Fruit fly (Drosophila melanogaster) whole organism, embryonic: ENCODE data around the gene Shawn.

Experiments
- Abd-B ChIP-seq: fragments of 200-800 bp; sonication (Bioruptor generic); optimal IDR thresholded peaks from 2 replicates; lab custom pipeline; 2018; ENCODE audit warnings: missing biosample characterization, mild to moderate bottlenecking, missing genetic modification characterization, moderate library complexity
- Adf1 ChIP-seq: fragments of 200-800 bp; sonication (Bioruptor generic); IDR thresholded peaks from 2 replicates; pipeline ENCODE4 v1.3.6; 2022; ENCODE audit warnings: missing biosample characterization, missing genetic modification characterization
- B-H1 ChIP-seq: fragments of 200-800 bp; sonication (Bioruptor generic); IDR thresholded peaks from 3 replicates; pipeline ENCODE4 v1.3.6; 2022; ENCODE audit warnings: missing biosample characterization, missing genetic modification characterization
- CG11560 ChIP-seq: fragments of 200-800 bp; sonication (Bioruptor generic); IDR thresholded peaks from 3 replicates; pipeline ENCODE4 v1.3.6; 2022; ENCODE audit warnings: missing biosample characterization, missing genetic modification characterization
- CG14667 ChIP-seq: fragments of 200-800 bp; sonication (Bioruptor generic); IDR thresholded peaks from 2 replicates; pipeline ENCODE4 v1.3.6; 2022; ENCODE audit warnings: missing biosample characterization, missing genetic modification characterization
- CG14710 ChIP-seq: fragments of 200-800 bp; sonication (Bioruptor generic); optimal IDR thresholded peaks from 3 replicates; lab custom pipeline; 2019; ENCODE audit warnings: missing biosample characterization, mild to moderate bottlenecking, missing genetic modification characterization, moderate library complexity
- CG14965 ChIP-seq: fragments of 200-800 bp; sonication (Bioruptor generic); optimal IDR thresholded peaks from 2 replicates; lab custom pipeline; 2016; ENCODE audit warnings: missing biosample characterization, missing genetic modification characterization, borderline replicate concordance
- CG15514 ChIP-seq: fragments of 200-800 bp; sonication (Bioruptor generic); optimal IDR thresholded peaks from 3 replicates; lab custom pipeline; 2017; ENCODE audit warnings: missing biosample characterization, missing genetic modification characterization, mild to moderate bottlenecking, moderate library complexity, missing genetic modification reagents
- CG1647 ChIP-seq: fragments of 200-800 bp; sonication (Bioruptor generic); optimal IDR thresholded peaks from 3 replicates; lab custom pipeline; 2016; ENCODE audit warnings: missing biosample characterization, missing genetic modification characterization
- CG17186 ChIP-seq: fragments of 200-800 bp; sonication (Bioruptor generic); optimal IDR thresholded peaks from 3 replicates; lab custom pipeline; 2017; ENCODE audit warnings: missing biosample characterization, missing genetic modification reagents, missing genetic modification characterization
- CG17912 ChIP-seq: fragments of 200-800 bp; sonication (Bioruptor generic); optimal IDR thresholded peaks from 2 replicates; lab custom pipeline; 2018; ENCODE audit warnings: missing biosample characterization, mild to moderate bottlenecking, missing genetic modification characterization
- CG3847 ChIP-seq: fragments of 200-800 bp; sonication (Bioruptor generic); IDR thresholded peaks from 2 replicates; pipeline ENCODE4 v1.3.6; 2022; ENCODE audit warnings: missing biosample characterization, missing genetic modification characterization
- CG4617 ChIP-seq: fragments of 200-800 bp; sonication (Bioruptor generic); optimal IDR thresholded peaks from 3 replicates; lab custom pipeline; 2016; ENCODE audit warnings: missing biosample characterization, missing genetic modification characterization, borderline replicate concordance
- CG5953 ChIP-seq: fragments of 200-800 bp; sonication (Bioruptor generic); IDR thresholded peaks from 2 replicates; pipeline ENCODE4 v1.3.6; 2022; ENCODE audit warnings: missing biosample characterization, missing genetic modification characterization
- CG6813 ChIP-seq: fragments of 200-800 bp; sonication (Bioruptor generic); optimal IDR thresholded peaks from 2 replicates; lab custom pipeline; 2017; ENCODE audit warnings: missing biosample characterization, missing genetic modification characterization, mild to moderate bottlenecking, moderate library complexity, missing genetic modification reagents
- CG7745 ChIP-seq: fragments of 200-800 bp; sonication (Bioruptor generic); optimal IDR thresholded peaks from 2 replicates; lab custom pipeline; 2018; ENCODE audit warnings: missing biosample characterization, mild to moderate bottlenecking, missing genetic modification characterization, moderate library complexity
- CG8281 ChIP-seq: fragments of 200-800 bp; sonication (Bioruptor generic); optimal IDR thresholded peaks from 2 replicates; lab custom pipeline; 2018; ENCODE audit warnings: missing biosample characterization, mild to moderate bottlenecking, missing genetic modification characterization, moderate library complexity
- CoRest ChIP-seq: fragments of 200-800 bp; sonication (Bioruptor generic); optimal IDR thresholded peaks from 3 replicates; lab custom pipeline; 2018; ENCODE audit warnings: missing biosample characterization, mild to moderate bottlenecking, missing genetic modification characterization, moderate library complexity
- D19A ChIP-seq: fragments of 200-800 bp; optimal IDR thresholded peaks from 3 replicates; lab custom pipeline; 2019; ENCODE audit warnings: missing biosample characterization, mild to moderate bottlenecking, missing genetic modification characterization, moderate library complexity
- Dref ChIP-seq: fragments of 200-800 bp; sonication (Bioruptor generic); IDR thresholded peaks from 2 replicates; pipeline ENCODE4 v1.3.6; 2022; ENCODE audit warnings: missing biosample characterization, missing genetic modification characterization
- Drgx ChIP-seq: fragments of 200-800 bp; sonication (Bioruptor generic); IDR thresholded peaks from 2 replicates; pipeline ENCODE4 v1.3.6; 2022; ENCODE audit warnings: missing biosample characterization, missing genetic modification characterization
- HmgZ ChIP-seq: fragments of 200-800 bp; sonication (Bioruptor generic); optimal IDR thresholded peaks from 2 replicates; lab custom pipeline; 2018; ENCODE audit warnings: missing biosample characterization, mild to moderate bottlenecking, missing genetic modification characterization
- Myb ChIP-seq: fragments of 200-800 bp; sonication (Bioruptor generic); optimal IDR thresholded peaks from 2 replicates; lab custom pipeline; 2016; ENCODE audit warnings: missing biosample characterization, missing genetic modification characterization
- NFAT ChIP-seq: fragments of 200-800 bp; sonication (Bioruptor generic); IDR thresholded peaks from 2 replicates; pipeline ENCODE4 v1.3.6; 2022; ENCODE audit warnings: missing biosample characterization, missing genetic modification characterization
- Opbp ChIP-seq: fragments of 200-800 bp; sonication (Bioruptor generic); IDR thresholded peaks from 3 replicates; pipeline ENCODE4 v1.3.6; 2022; ENCODE audit warnings: missing biosample characterization, missing genetic modification characterization; ENCODE audit not compliant: partially characterized antibody
- Poxn ChIP-seq: fragments of 200-800 bp; sonication (Bioruptor generic); IDR thresholded peaks from 2 replicates; pipeline ENCODE4 v1.3.6; 2022; ENCODE audit warnings: missing biosample characterization, missing genetic modification characterization
- bbx ChIP-seq: fragments of 200-800 bp; sonication (Bioruptor generic); IDR thresholded peaks from 2 replicates; pipeline ENCODE4 v1.3.6; 2022; ENCODE audit warnings: missing biosample characterization, missing genetic modification characterization; ENCODE audit not compliant: partially characterized antibody
- bigmax ChIP-seq: fragments of 200-800 bp; sonication (Bioruptor generic); optimal IDR thresholded peaks from 2 replicates; lab custom pipeline; 2018; ENCODE audit warnings: missing biosample characterization, mild to moderate bottlenecking, missing genetic modification characterization
- btn ChIP-seq: fragments of 200-800 bp; sonication (Bioruptor generic); optimal IDR thresholded peaks from 2 replicates; lab custom pipeline; 2016; ENCODE audit warnings: missing biosample characterization, missing genetic modification characterization
- cad ChIP-seq: fragments of >200 bp; optimal IDR thresholded peaks from 2 replicates; lab custom pipeline; 2017; ENCODE audit warnings: missing biosample characterization, missing genetic modification characterization
- crp ChIP-seq, 2 experiments: fragments of 200-800 bp; sonication (Bioruptor generic); optimal IDR thresholded peaks; 2 replicates in 1 of 2; 3 replicates in 1 of 2; lab custom pipeline; 2017; ENCODE audit warnings: missing biosample characterization in 2 of 2, missing genetic modification characterization in 2 of 2, mild to moderate bottlenecking in 1 of 2, moderate library complexity in 1 of 2
- danr ChIP-seq: fragments of 200-800 bp; sonication (Bioruptor generic); IDR thresholded peaks from 2 replicates; pipeline ENCODE4 v1.3.6; 2022; ENCODE audit warnings: missing biosample characterization, missing genetic modification characterization
- dm ChIP-seq: fragments of 200-800 bp; sonication (Bioruptor generic); optimal IDR thresholded peaks from 3 replicates; lab custom pipeline; 2016; ENCODE audit warnings: missing biosample characterization, missing genetic modification characterization
- esg ChIP-seq: fragments of 200-800 bp; sonication (Bioruptor generic); conservative IDR thresholded peaks from 2 replicates; pipeline ENCODE4 v1.3.6; 2022; ENCODE audit warnings: missing biosample characterization, missing genetic modification characterization
- ftz-f1 ChIP-seq: fragments of 200-800 bp; sonication (Bioruptor generic); optimal IDR thresholded peaks from 2 replicates; lab custom pipeline; 2016; ENCODE audit warnings: missing biosample characterization, missing genetic modification characterization
- ham ChIP-seq: fragments of 200-800 bp; sonication (Bioruptor generic); IDR thresholded peaks from 2 replicates; pipeline ENCODE4 v1.3.6; 2022; ENCODE audit warnings: missing biosample characterization, missing genetic modification characterization
- hbn ChIP-seq: fragments of 200-800 bp; sonication (Bioruptor generic); IDR thresholded peaks from 2 replicates; pipeline ENCODE4 v1.3.6; 2022; ENCODE audit warnings: missing biosample characterization, missing genetic modification characterization; ENCODE audit not compliant: partially characterized antibody
- klu ChIP-seq: fragments of 200-800 bp; sonication (Bioruptor generic); IDR thresholded peaks from 2 replicates; pipeline ENCODE4 v1.3.6; 2022; ENCODE audit warnings: missing biosample characterization, missing genetic modification characterization
- nerfin-2 ChIP-seq: fragments of 200-800 bp; sonication (Bioruptor generic); IDR thresholded peaks from 2 replicates; pipeline ENCODE4 v1.3.6; 2022; ENCODE audit warnings: missing biosample characterization, missing genetic modification characterization; ENCODE audit not compliant: partially characterized antibody
- org-1 ChIP-seq: fragments of 200-800 bp; sonication (Bioruptor generic); optimal IDR thresholded peaks from 2 replicates; lab custom pipeline; 2017; ENCODE audit warnings: missing biosample characterization, missing genetic modification characterization
- pnt ChIP-seq: fragments of 200-800 bp; sonication (Bioruptor generic); optimal IDR thresholded peaks from 3 replicates; lab custom pipeline; 2016; ENCODE audit warnings: missing biosample characterization, missing genetic modification characterization
- repo ChIP-seq: fragments of 200-800 bp; sonication (Bioruptor generic); optimal IDR thresholded peaks from 2 replicates; lab custom pipeline; 2016; ENCODE audit warnings: missing biosample characterization, missing genetic modification characterization
- sens-2 ChIP-seq: fragments of 200-800 bp; sonication (Bioruptor generic); IDR thresholded peaks from 2 replicates; pipeline ENCODE4 v1.3.6; 2022; ENCODE audit warnings: missing biosample characterization, missing genetic modification characterization
- slou ChIP-seq: fragments of 200-800 bp; sonication (Bioruptor generic); optimal IDR thresholded peaks from 3 replicates; lab custom pipeline; 2016; ENCODE audit warnings: missing biosample characterization, missing genetic modification characterization
- so ChIP-seq: fragments of 200-800 bp; sonication (Bioruptor generic); IDR thresholded peaks from 3 replicates; pipeline ENCODE4 v1.3.6; 2022; ENCODE audit warnings: missing biosample characterization, missing genetic modification characterization
- trem ChIP-seq: fragments of 200-800 bp; optimal IDR thresholded peaks from 3 replicates; lab custom pipeline; 2019; ENCODE audit warnings: missing biosample characterization, mild to moderate bottlenecking, missing genetic modification characterization, moderate library complexity
- vfl ChIP-seq: fragments of 200-800 bp; sonication (Bioruptor generic); optimal IDR thresholded peaks from 2 replicates; lab custom pipeline; 2016; ENCODE audit warnings: missing biosample characterization, missing genetic modification characterization

Shawn gene

dm6 chrX:19578908-19579647 lies 32.2 kb upstream of the Shawn start (continued):
- no peak for TF ChIP-seq CG17186 (GFP tag; lab: Kevin White, UChicago)
- no peak for TF ChIP-seq repo
- no peak for TF ChIP-seq esg (GFP tag; lab: Robert Waterston, UW)
- no peak for TF ChIP-seq CG17912
- no peak for TF ChIP-seq Dref (GFP tag; lab: Robert Waterston, UW)
- no peak for TF ChIP-seq slou (GFP tag; lab: Kevin White, UChicago)
- no peak for TF ChIP-seq CG1647 (GFP tag; lab: Kevin White, UChicago)

- TF ChIP-seq CoRest (tag; lab: Kevin White, UChicago) (peak; percentile 15), CG3847 (GFP tag; lab: Robert Waterston, UW) (0 out of 2 replicates have a peak, but pooled peaks have one; percentile 19), danr (GFP tag; lab: Robert Waterston, UW) (no peak), Adf1 (GFP tag; lab: Robert Waterston, UW) (no peak), bigmax (GFP tag; lab: Kevin White, UChicago) (no peak), CG17912 (no peak), vfl (GFP tag; lab: Kevin White, UChicago) (no peak), pnt (GFP tag; lab: Kevin White, UChicago) (no peak), CG14667 (no peak), CG14710 (tag; lab: Kevin White, UChicago) (peak; percentile 58), NFAT (GFP tag; lab: Robert Waterston, UW) (no peak), cad (GFP tag; lab: Kevin White, UChicago) (no peak), CG14965 (GFP tag; lab: Kevin White, UChicago) (no peak), CG11560 (tag; lab: Robert Waterston, UW) (no peak), CG4617 (GFP tag; lab: Kevin White, UChicago) (peak; percentile 40), klu (no peak), ftz-f1 (GFP tag; lab: Kevin White, UChicago) (no peak), bbx (GFP tag; lab: Robert Waterston, UW) (peak; percentile 69), ham (GFP tag; lab: Robert Waterston, UW) (no peak), CG8281 (tag; lab: Kevin White, UChicago) (no peak), org-1 (GFP tag; lab: Kevin White, UChicago) (no peak), nerfin-2 (GFP tag; lab: Robert Waterston, UW) (peak; percentile 68), hbn (peak; percentile 70), Poxn (GFP tag; lab: Robert Waterston, UW) (no peak), so (no peak), btn (GFP tag; lab: Kevin White, UChicago) (no peak), CG6813 (GFP tag; lab: Kevin White, UChicago) (no peak), trem (tag; lab: Kevin White, UChicago) (peak; percentile 12), crp (GFP tag; optimal IDR thresholded peaks at IDR 0.05; lab: Kevin White, UChicago) (no peak), sens-2 (GFP tag; lab: Robert Waterston, UW) (no peak), CG5953 (GFP tag; lab: Robert Waterston, UW) (no peak), B-H1 (GFP tag; lab: Robert Waterston, UW) (no peak), Myb (GFP tag; lab: Kevin White, UChicago) (no peak), Abd-B (peak; percentile 13), D19A (no peak), CG15514 (GFP tag; lab: Kevin White, UChicago) (peak; percentile 37), Drgx (GFP tag; lab: Robert Waterston, UW) (no peak), Opbp (peak; percentile 53; the same call in 1 of the 3 replicates), CG7745 (tag; lab: Kevin White, UChicago) (no peak), HmgZ (tag; lab: Kevin White, UChicago) (no peak), dm (GFP tag; lab: Kevin White, UChicago) (no peak)
These were observed 31.6 kb upstream of the Shawn start, which contains the start of gene Tao for dm6 chrX:19579648-19580301. Gene Tao, minus strand, starts transcription at chrX:19579800.
